Worm (Caenorhabditis elegans) whole organism, midembryonic: ENCODE data around the gene sqt-2.

Experiments used
- T22C8.4 ChIP-seq: fragments of 200-800 bp; sonication (Bioruptor generic); IDR thresholded peaks from 2 replicates; pipeline ENCODE4 v1.3.6; 2022; ENCODE audit warnings: missing genetic modification characterization, missing compliant biosample characterization
- cog-1 ChIP-seq: sonication (generic microtip); optimal IDR thresholded peaks from 2 replicates; lab custom pipeline; 2016; ENCODE audit warnings: missing genetic modification characterization, missing compliant biosample characterization
- flt-1 ChIP-seq: fragments of 200-800 bp; sonication (Bioruptor generic); IDR thresholded peaks from 2 replicates; pipeline ENCODE4 v1.3.6; 2022; ENCODE audit warnings: missing genetic modification characterization, missing compliant biosample characterization
- klf-2 ChIP-seq: fragments of 200-800 bp; sonication (Bioruptor generic); conservative IDR thresholded peaks from 2 replicates; pipeline ENCODE4 v1.3.6; 2022; ENCODE audit warnings: missing genetic modification reagents, missing genetic modification characterization, missing compliant biosample characterization
- med-1 ChIP-seq: sonication (generic microtip); optimal IDR thresholded peaks from 2 replicates; lab custom pipeline; 2017; ENCODE audit warnings: missing genetic modification characterization, mild to moderate bottlenecking, missing compliant biosample characterization, antibody characterized with exemption, missing genetic modification reagents; ENCODE audit not compliant: insufficient read depth
- ref-1 ChIP-seq: fragments of 200-800 bp; sonication (Bioruptor generic); conservative IDR thresholded peaks from 2 replicates; pipeline ENCODE4 v1.3.6; 2022; ENCODE audit warnings: missing genetic modification reagents, missing genetic modification characterization, missing compliant biosample characterization
- tab-1 ChIP-seq: fragments of 200-800 bp; sonication (Bioruptor generic); IDR thresholded peaks from 2 replicates; pipeline ENCODE4 v1.3.6; 2022; ENCODE audit warnings: missing genetic modification characterization, missing compliant biosample characterization
- ztf-29 ChIP-seq: fragments of 200-800 bp; sonication (Bioruptor generic); IDR thresholded peaks from 2 replicates; pipeline ENCODE4 v1.3.6; 2022; ENCODE audit warnings: missing genetic modification reagents, missing genetic modification characterization, missing compliant biosample characterization

DNA sequence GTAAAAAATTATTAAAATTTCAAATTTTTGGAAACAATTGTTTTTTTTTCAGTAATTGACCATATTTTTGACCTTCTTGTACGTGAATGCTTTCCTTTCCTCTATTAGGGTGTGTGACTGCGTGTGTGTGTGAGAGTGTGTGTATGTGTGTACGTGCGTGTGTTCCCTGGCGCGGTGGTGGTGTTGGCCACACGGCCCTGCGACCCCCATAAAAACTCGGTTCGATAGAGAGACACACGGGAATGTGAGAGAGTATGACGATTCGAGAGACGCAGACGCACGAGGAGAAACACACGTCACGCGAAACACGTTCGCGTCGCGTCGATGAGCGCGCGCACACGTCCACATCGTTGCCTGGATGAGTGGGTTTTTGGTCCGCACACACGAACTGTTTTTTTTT is 4.3 kb upstream of the sqt-2 start:
- TF ChIP-seq cog-1 (tag; lab: Kevin White, UChicago) (peak; percentile 57), T22C8.4 (GFP tag; lab: Robert Waterston, UW) (peak; percentile 32; the same call in 1 of the 2 replicates), flt-1 (GFP tag; lab: Robert Waterston, UW) (no peak), klf-2 (GFP tag; lab: Robert Waterston, UW) (no peak), ztf-29 (GFP tag; lab: Robert Waterston, UW) (no peak), ref-1 (no peak), tab-1 (GFP tag; lab: Robert Waterston, UW) (no peak), med-1 (GFP tag; lab: Kevin White, UChicago) (no peak)
